Worm (Caenorhabditis elegans): ENCODE data around the gene syx-16.

DNA sequence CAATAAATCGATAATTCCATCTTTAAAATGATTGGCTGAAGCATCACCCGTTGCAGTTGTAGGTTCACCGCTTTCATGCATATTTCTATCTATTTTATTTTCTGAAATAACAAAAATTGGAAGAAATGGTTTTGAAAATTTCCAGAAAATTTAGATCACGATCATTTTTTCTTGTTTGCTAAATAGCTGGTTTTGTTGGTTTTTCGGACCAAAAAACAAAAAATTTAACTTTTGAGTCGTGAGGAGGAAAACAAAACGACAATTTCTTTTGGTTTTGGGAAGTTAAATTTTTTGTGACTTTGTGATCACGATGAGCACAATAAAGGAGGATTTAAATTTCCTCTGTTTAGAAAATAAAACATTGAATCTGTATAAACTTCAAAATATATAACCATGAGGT, 43.7 kb downstream of the syx-16 start, which contains the start of gene T10F2.2:
- TF ChIP-seq tbx-37 (GFP tag; conservative IDR thresholded peaks at IDR 0.05) (no peak), ama-1 (optimal IDR thresholded peaks at IDR 0.05) (peak; percentile 35)

Measured in whole organism, early embryonic.